Fruit fly (Drosophila melanogaster) whole organism, embryonic: Measurements from ENCODE around the gene CG13084.
A peak's percentile ranks its signal among the peaks of the same experiment; 100 is the strongest.

Experiments
- Ada2b ChIP-seq: fragments of 200-800 bp; sonication (Bioruptor generic); IDR thresholded peaks from 2 replicates; pipeline ENCODE4 v1.3.6; 2022; ENCODE audit warnings: missing biosample characterization, missing genetic modification characterization
- Atf3 ChIP-seq: fragments of 200-800 bp; sonication (Bioruptor generic); optimal IDR thresholded peaks from 3 replicates; lab custom pipeline; 2016; ENCODE audit warnings: missing biosample characterization, missing genetic modification characterization
- CG10274 ChIP-seq: fragments of 200-800 bp; sonication (Bioruptor generic); optimal IDR thresholded peaks from 3 replicates; lab custom pipeline; 2017; ENCODE audit warnings: missing biosample characterization, mild to moderate bottlenecking, missing genetic modification characterization
- CG10543 ChIP-seq: fragments of 200-800 bp; sonication (Bioruptor generic); optimal IDR thresholded peaks from 3 replicates; lab custom pipeline; 2017; ENCODE audit warnings: missing biosample characterization, mild to moderate bottlenecking, missing genetic modification characterization, moderate library complexity
- CG12659 ChIP-seq: fragments of 200-800 bp; sonication (Bioruptor generic); optimal IDR thresholded peaks from 3 replicates; lab custom pipeline; 2017; ENCODE audit warnings: mild to moderate bottlenecking, missing biosample characterization, missing genetic modification reagents, missing genetic modification characterization
- CG12744 ChIP-seq: fragments of 200-800 bp; sonication (Bioruptor generic); optimal IDR thresholded peaks from 2 replicates; lab custom pipeline; 2016; ENCODE audit warnings: missing biosample characterization, missing genetic modification characterization
- CG2678 ChIP-seq: fragments of 200-800 bp; sonication (Bioruptor generic); optimal IDR thresholded peaks from 3 replicates; lab custom pipeline; 2019; ENCODE audit warnings: missing biosample characterization, mild to moderate bottlenecking, missing genetic modification characterization, moderate library complexity
- CG2875 ChIP-seq: fragments of 200-800 bp; sonication (Bioruptor generic); optimal IDR thresholded peaks from 2 replicates; lab custom pipeline; 2017; ENCODE audit warnings: missing biosample characterization, mild to moderate bottlenecking, missing genetic modification characterization, missing genetic modification reagents
- CG33213 ChIP-seq: fragments of 200-800 bp; sonication (Bioruptor generic); optimal IDR thresholded peaks from 3 replicates; lab custom pipeline; 2016; ENCODE audit warnings: missing biosample characterization, missing genetic modification characterization
- CG34376 ChIP-seq: fragments of 200-800 bp; sonication (Bioruptor generic); optimal IDR thresholded peaks from 2 replicates; lab custom pipeline; 2018; ENCODE audit warnings: missing biosample characterization, mild to moderate bottlenecking, missing genetic modification characterization
- CG4707 ChIP-seq: fragments of 200-800 bp; sonication (Bioruptor generic); optimal IDR thresholded peaks from 2 replicates; lab custom pipeline; 2018; ENCODE audit warnings: missing biosample characterization, mild to moderate bottlenecking, missing genetic modification characterization, moderate library complexity
- CG6683 ChIP-seq: fragments of 200-800 bp; sonication (Bioruptor generic); optimal IDR thresholded peaks from 2 replicates; lab custom pipeline; 2017; ENCODE audit warnings: missing biosample characterization, mild to moderate bottlenecking, missing genetic modification characterization, missing genetic modification reagents
- CG6854 ChIP-seq: fragments of 200-800 bp; sonication (Bioruptor generic); optimal IDR thresholded peaks from 3 replicates; lab custom pipeline; 2017; ENCODE audit warnings: missing biosample characterization, mild to moderate bottlenecking, missing genetic modification characterization
- CG7357 ChIP-seq: fragments of 200-800 bp; sonication (Bioruptor generic); IDR thresholded peaks from 3 replicates; pipeline ENCODE4 v1.3.6; 2022; ENCODE audit warnings: missing biosample characterization, missing genetic modification characterization
- CG7556 ChIP-seq: fragments of 200-800 bp; sonication (Bioruptor generic); optimal IDR thresholded peaks from 2 replicates; lab custom pipeline; 2017; ENCODE audit warnings: missing biosample characterization, mild to moderate bottlenecking, missing genetic modification characterization
- Dbx ChIP-seq: fragments of 200-800 bp; sonication (Bioruptor generic); IDR thresholded peaks from 3 replicates; pipeline ENCODE4 v1.3.6; 2022; ENCODE audit warnings: missing biosample characterization, missing genetic modification characterization
- Deaf1 ChIP-seq: fragments of 200-800 bp; optimal IDR thresholded peaks from 3 replicates; lab custom pipeline; 2019; ENCODE audit warnings: missing biosample characterization, mild to moderate bottlenecking, missing genetic modification characterization, moderate library complexity
- Doc3 ChIP-seq: fragments of 200-800 bp; sonication (Bioruptor generic); IDR thresholded peaks from 3 replicates; pipeline ENCODE4 v1.3.6; 2022; ENCODE audit warnings: missing biosample characterization, missing genetic modification characterization; ENCODE audit not compliant: partially characterized antibody
- E2f2 ChIP-seq: fragments of 200-800 bp; sonication (Bioruptor generic); IDR thresholded peaks from 2 replicates; pipeline ENCODE4 v1.3.6; 2022; ENCODE audit warnings: missing biosample characterization, missing genetic modification characterization
- Fer1 ChIP-seq: fragments of 200-800 bp; sonication (Bioruptor generic); optimal IDR thresholded peaks from 2 replicates; lab custom pipeline; 2017; ENCODE audit warnings: missing biosample characterization, mild to moderate bottlenecking, missing genetic modification characterization
- Fer2 ChIP-seq: fragments of 200-800 bp; sonication (Bioruptor generic); optimal IDR thresholded peaks from 2 replicates; lab custom pipeline; 2018; ENCODE audit warnings: missing biosample characterization, mild to moderate bottlenecking, missing genetic modification characterization, moderate library complexity
- GATAe ChIP-seq: fragments of 200-800 bp; sonication (Bioruptor generic); conservative IDR thresholded peaks from 2 replicates; pipeline ENCODE4 v1.3.6; 2022; ENCODE audit warnings: missing biosample characterization, missing genetic modification characterization
- HmgZ ChIP-seq: fragments of 200-800 bp; sonication (Bioruptor generic); optimal IDR thresholded peaks from 2 replicates; lab custom pipeline; 2018; ENCODE audit warnings: missing biosample characterization, mild to moderate bottlenecking, missing genetic modification characterization
- Jarid2 ChIP-seq: fragments of 200-800 bp; sonication (Bioruptor generic); optimal IDR thresholded peaks from 3 replicates; lab custom pipeline; 2017; ENCODE audit warnings: mild to moderate bottlenecking, missing biosample characterization, missing genetic modification reagents, missing genetic modification characterization
- MBD-R2 ChIP-seq: fragments of 200-800 bp; sonication (Bioruptor generic); IDR thresholded peaks from 2 replicates; pipeline ENCODE4 v1.3.6; 2022; ENCODE audit warnings: missing biosample characterization, missing genetic modification characterization
- Med ChIP-seq: fragments of 200-800 bp; sonication (Bioruptor generic); peaks from one replicate; lab custom pipeline; 2016; ENCODE audit warnings: missing biosample characterization, missing genetic modification characterization, mild to moderate bottlenecking, inconsistent platforms, moderate library complexity
- Ptx1 ChIP-seq: fragments of 200-800 bp; sonication (Bioruptor generic); IDR thresholded peaks from 2 replicates; pipeline ENCODE4 v1.3.6; 2022; ENCODE audit warnings: missing biosample characterization, missing genetic modification characterization
- Sry-β ChIP-seq: fragments of 200-800 bp; sonication (Bioruptor generic); optimal IDR thresholded peaks from 2 replicates; lab custom pipeline; 2018; ENCODE audit warnings: missing biosample characterization, mild to moderate bottlenecking, missing genetic modification characterization, moderate library complexity
- TFAM ChIP-seq: fragments of 200-800 bp; sonication (Bioruptor generic); optimal IDR thresholded peaks from 2 replicates; lab custom pipeline; 2017; ENCODE audit warnings: missing biosample characterization, missing genetic modification characterization, inconsistent platforms
- Taf1 ChIP-seq: fragments of 200-800 bp; sonication (Bioruptor generic); IDR thresholded peaks from 2 replicates; pipeline ENCODE4 v1.3.6; 2022; ENCODE audit warnings: missing biosample characterization, missing genetic modification characterization
- az2 ChIP-seq: fragments of 200-800 bp; sonication (Bioruptor generic); optimal IDR thresholded peaks from 3 replicates; lab custom pipeline; 2016; ENCODE audit warnings: missing biosample characterization, missing genetic modification characterization
- bcd ChIP-seq: fragments of 200-800 bp; sonication (Bioruptor generic); optimal IDR thresholded peaks from 2 replicates; lab custom pipeline; 2017; ENCODE audit warnings: missing biosample characterization, mild to moderate bottlenecking, missing genetic modification characterization
- chif ChIP-seq, 2 experiments: fragments of 200-800 bp; sonication (Bioruptor generic); optimal IDR thresholded peaks; 3 replicates each; lab custom pipeline; 2016; ENCODE audit warnings: missing biosample characterization in 2 of 2, missing genetic modification characterization in 2 of 2
- croc ChIP-seq: fragments of 200-800 bp; sonication (Bioruptor generic); conservative IDR thresholded peaks from 3 replicates; pipeline ENCODE4 v1.3.6; 2022; ENCODE audit warnings: missing biosample characterization, missing genetic modification characterization
- exex ChIP-seq: fragments of 200-800 bp; sonication (Bioruptor generic); optimal IDR thresholded peaks from 4 replicates; lab custom pipeline; 2018; ENCODE audit warnings: missing biosample characterization, mild to moderate bottlenecking, missing genetic modification characterization, moderate library complexity
- fd102C ChIP-seq: fragments of 200-800 bp; sonication (Bioruptor generic); optimal IDR thresholded peaks from 2 replicates; lab custom pipeline; 2018; ENCODE audit warnings: missing biosample characterization, mild to moderate bottlenecking, missing genetic modification characterization, moderate library complexity
- insv ChIP-seq, 2 experiments: fragments of 200-800 bp; sonication (Bioruptor generic); optimal IDR thresholded peaks; 3 replicates each; lab custom pipeline; 2016 to 2018; ENCODE audit warnings: missing biosample characterization in 2 of 2, missing genetic modification characterization in 2 of 2
- mirr ChIP-seq: fragments of 200-800 bp; sonication (Bioruptor generic); optimal IDR thresholded peaks from 3 replicates; lab custom pipeline; 2018; ENCODE audit warnings: missing biosample characterization, mild to moderate bottlenecking, missing genetic modification characterization
- row ChIP-seq: fragments of 200-800 bp; sonication (Bioruptor generic); IDR thresholded peaks from 3 replicates; pipeline ENCODE4 v1.3.6; 2022; ENCODE audit warnings: missing biosample characterization, missing genetic modification characterization
- sc ChIP-seq, 3 experiments: fragments of >200 bp in 2 of 3; fragments of 200-800 bp in 1 of 3; sonication (Bioruptor generic) in 1 of 3; optimal IDR thresholded peaks; 2 replicates in 2 of 3; 3 replicates in 1 of 3; lab custom pipeline; 2017; ENCODE audit warnings: mild to moderate bottlenecking in 1 of 3, missing biosample characterization in 1 of 3, missing genetic modification characterization in 1 of 3, missing genetic modification reagents in 1 of 3
- sd ChIP-seq: fragments of 200-800 bp; sonication (Bioruptor generic); optimal IDR thresholded peaks from 3 replicates; lab custom pipeline; 2018; ENCODE audit warnings: missing biosample characterization, mild to moderate bottlenecking, missing genetic modification characterization, moderate library complexity
- sug ChIP-seq: fragments of 200-800 bp; optimal IDR thresholded peaks from 2 replicates; lab custom pipeline; 2019; ENCODE audit warnings: missing biosample characterization, mild to moderate bottlenecking, missing genetic modification characterization, moderate library complexity

Gene CG13084

dm6 chr2L:19497983-19498382 lies 13.3 kb downstream of the CG13084 start, which contains the start of gene Top3alpha (continued):
- TF ChIP-seq E2f2 (GFP tag; lab: Robert Waterston, UW) (peak; percentile 99), az2 (GFP tag; lab: Kevin White, UChicago) (no peak), TFAM (GFP tag; lab: Kevin White, UChicago) (no peak), bcd (GFP tag; lab: Kevin White, UChicago) (no peak), Dbx (no peak), CG33213 (GFP tag; lab: Kevin White, UChicago) (no peak), HmgZ (tag; lab: Kevin White, UChicago) (peak; percentile 49), Doc3 (GFP tag; lab: Robert Waterston, UW) (peak; percentile 58), chif (GFP tag; optimal IDR thresholded peaks at IDR 0.05; lab: Kevin White, UChicago) (no peak), CG4707 (GFP tag; lab: Kevin White, UChicago) (no peak), Atf3 (GFP tag; lab: Kevin White, UChicago) (no peak), Sry-β (GFP tag; lab: Kevin White, UChicago) (no peak)

- TF ChIP-seq Fer2 (tag; lab: Kevin White, UChicago), result no peak
- TF ChIP-seq Taf1 (GFP tag; lab: Robert Waterston, UW), result no peak
- peak; percentile 96 for TF ChIP-seq sd (tag; lab: Kevin White, UChicago)
- TF ChIP-seq Ptx1, result no peak
- TF ChIP-seq GATAe (GFP tag; lab: Robert Waterston, UW), result peak; percentile 87
- peak; percentile 8 for TF ChIP-seq Med (GFP tag; lab: Kevin White, UChicago)
- no peak for TF ChIP-seq sc (optimal IDR thresholded peaks at IDR 0.05; lab: Kevin White, UChicago)
- no peak for TF ChIP-seq sc (GFP tag; optimal IDR thresholded peaks at IDR 0.05; lab: Kevin White, UChicago)
- TF ChIP-seq CG7556, result no peak
- TF ChIP-seq CG12744 (GFP tag; lab: Kevin White, UChicago), result no peak
- TF ChIP-seq exex (tag; lab: Kevin White, UChicago), result peak; percentile 70
- TF ChIP-seq CG2875, result no peak
- TF ChIP-seq CG6854 (GFP tag; lab: Kevin White, UChicago), result no peak
- peak; percentile 97 for TF ChIP-seq CG10274 (GFP tag; lab: Kevin White, UChicago)
- TF ChIP-seq croc, result no peak
- TF ChIP-seq row, result peak; percentile 35; the same call in 1 of the 3 replicates
- TF ChIP-seq CG12659, result no peak
- TF ChIP-seq CG7357 (GFP tag; lab: Robert Waterston, UW), result 0 out of 3 replicates have a peak, but pooled peaks have one; percentile 18
- TF ChIP-seq insv (GFP tag; optimal IDR thresholded peaks at IDR 0.05; lab: Kevin White, UChicago), result no peak
- peak; percentile 42 for TF ChIP-seq mirr (GFP tag; lab: Kevin White, UChicago)
- 0 out of 2 replicates have a peak, but pooled peaks have one; percentile 15 for TF ChIP-seq MBD-R2 (GFP tag; lab: Robert Waterston, UW)
- no peak for TF ChIP-seq fd102C (GFP tag; lab: Kevin White, UChicago)
- TF ChIP-seq CG10543 (GFP tag; lab: Kevin White, UChicago), result peak; percentile 43
- no peak for TF ChIP-seq Jarid2 (GFP tag; lab: Kevin White, UChicago)
- TF ChIP-seq sug (tag; lab: Kevin White, UChicago), result peak; percentile 20
- peak; percentile 51 for TF ChIP-seq HmgZ (tag; lab: Kevin White, UChicago)
- TF ChIP-seq CG2678 (tag; lab: Kevin White, UChicago), result no peak
- TF ChIP-seq Deaf1 (tag; lab: Kevin White, UChicago), result no peak
- no peak for TF ChIP-seq Ada2b
- peak; percentile 47 for TF ChIP-seq CG34376
- TF ChIP-seq Fer1 (GFP tag; lab: Kevin White, UChicago), result peak; percentile 23
- TF ChIP-seq CG6683 (GFP tag; lab: Kevin White, UChicago), result no peak
These were observed 21.6 kb downstream of the CG13084 start for dm6 chr2L:19506323-19506722.
